Worm (Caenorhabditis elegans): ENCODE data around the gene ugt-50.

ce11 chrX:12670385-12670784, 21.0 kb upstream of the ugt-50 start:
- TF ChIP-seq mdl-1 (tag; optimal IDR thresholded peaks at IDR 0.05) (peak; percentile 51 to 62), unc-55 (GFP tag; optimal IDR thresholded peaks at IDR 0.05) (peak; percentile 91), F13H6.1 (tag; optimal IDR thresholded peaks at IDR 0.05) (peak; percentile 91), elt-1 (tag; optimal IDR thresholded peaks at IDR 0.05) (no peak)

Measured in whole organism, L2 larva.